Fruit fly (Drosophila melanogaster) whole organism, embryonic: ENCODE measurements around the gene CG2059.
A peak's percentile ranks its signal among the peaks of the same experiment; 100 is the strongest.

Source experiments
- Adf1 ChIP-seq: fragments of 200-800 bp; sonication (Bioruptor generic); IDR thresholded peaks from 2 replicates; pipeline ENCODE4 v1.3.6; 2022; ENCODE audit warnings: missing biosample characterization, missing genetic modification characterization
- C15 ChIP-seq: fragments of 200-800 bp; sonication (Bioruptor generic); IDR thresholded peaks from 3 replicates; pipeline ENCODE4 v1.3.6; 2022; ENCODE audit warnings: missing biosample characterization, missing genetic modification characterization
- CG1233 ChIP-seq: fragments of 200-800 bp; sonication (Bioruptor generic); optimal IDR thresholded peaks from 4 replicates; lab custom pipeline; 2018; ENCODE audit warnings: missing biosample characterization, mild to moderate bottlenecking, missing genetic modification characterization
- CG12769 ChIP-seq: fragments of 200-800 bp; sonication (Bioruptor generic); optimal IDR thresholded peaks from 2 replicates; lab custom pipeline; 2019; ENCODE audit warnings: missing biosample characterization, mild to moderate bottlenecking, missing genetic modification characterization, moderate library complexity
- CG16815 ChIP-seq: fragments of 200-800 bp; sonication (Bioruptor generic); optimal IDR thresholded peaks from 3 replicates; lab custom pipeline; 2017; ENCODE audit warnings: missing biosample characterization, mild to moderate bottlenecking, missing genetic modification characterization
- CG17361 ChIP-seq: fragments of 200-800 bp; sonication (Bioruptor generic); IDR thresholded peaks from 3 replicates; pipeline ENCODE4 v1.3.6; 2022; ENCODE audit warnings: missing biosample characterization, missing genetic modification characterization
- CG17568 ChIP-seq: fragments of 200-800 bp; sonication (Bioruptor generic); optimal IDR thresholded peaks from 2 replicates; lab custom pipeline; 2018; ENCODE audit warnings: missing biosample characterization, mild to moderate bottlenecking, missing genetic modification characterization, moderate library complexity
- CG18599 ChIP-seq: fragments of 200-800 bp; sonication (Bioruptor generic); optimal IDR thresholded peaks from 3 replicates; lab custom pipeline; 2017; ENCODE audit warnings: missing biosample characterization, missing genetic modification characterization, mild to moderate bottlenecking, moderate library complexity, missing genetic modification reagents
- CG2199 ChIP-seq: fragments of 200-800 bp; sonication (Bioruptor generic); IDR thresholded peaks from 3 replicates; pipeline ENCODE4 v1.3.6; 2022; ENCODE audit warnings: missing biosample characterization, missing genetic modification characterization
- CG2678 ChIP-seq: fragments of 200-800 bp; sonication (Bioruptor generic); optimal IDR thresholded peaks from 3 replicates; lab custom pipeline; 2019; ENCODE audit warnings: missing biosample characterization, mild to moderate bottlenecking, missing genetic modification characterization, moderate library complexity
- CG2889 ChIP-seq: fragments of 200-800 bp; sonication (Bioruptor generic); IDR thresholded peaks from 3 replicates; pipeline ENCODE4 v1.3.6; 2022; ENCODE audit warnings: missing biosample characterization, missing genetic modification characterization
- CG31388 ChIP-seq: fragments of 200-800 bp; sonication (Bioruptor generic); optimal IDR thresholded peaks from 2 replicates; lab custom pipeline; 2016; ENCODE audit warnings: missing biosample characterization, missing genetic modification characterization
- CG33213 ChIP-seq: fragments of 200-800 bp; sonication (Bioruptor generic); optimal IDR thresholded peaks from 3 replicates; lab custom pipeline; 2016; ENCODE audit warnings: missing biosample characterization, missing genetic modification characterization
- CG4730 ChIP-seq: fragments of 200-800 bp; sonication (Bioruptor generic); IDR thresholded peaks from 2 replicates; pipeline ENCODE4 v1.3.6; 2022; ENCODE audit warnings: missing biosample characterization, missing genetic modification characterization
- CG5953 ChIP-seq: fragments of 200-800 bp; sonication (Bioruptor generic); IDR thresholded peaks from 2 replicates; pipeline ENCODE4 v1.3.6; 2022; ENCODE audit warnings: missing biosample characterization, missing genetic modification characterization
- CG6689 ChIP-seq: fragments of 200-800 bp; sonication (Bioruptor generic); IDR thresholded peaks from 2 replicates; pipeline ENCODE4 v1.3.6; 2022; ENCODE audit warnings: missing biosample characterization, missing genetic modification characterization
- Dek ChIP-seq: fragments of 200-800 bp; sonication (Bioruptor generic); optimal IDR thresholded peaks from 3 replicates; lab custom pipeline; 2019; ENCODE audit warnings: missing biosample characterization, mild to moderate bottlenecking, missing genetic modification characterization, moderate library complexity
- Dip3 ChIP-seq: fragments of 200-800 bp; sonication (Bioruptor generic); optimal IDR thresholded peaks from 3 replicates; lab custom pipeline; 2016; ENCODE audit warnings: missing biosample characterization, missing genetic modification characterization
- Drgx ChIP-seq: fragments of 200-800 bp; sonication (Bioruptor generic); IDR thresholded peaks from 2 replicates; pipeline ENCODE4 v1.3.6; 2022; ENCODE audit warnings: missing biosample characterization, missing genetic modification characterization
- ERR ChIP-seq: fragments of 200-800 bp; sonication (Bioruptor generic); optimal IDR thresholded peaks from 2 replicates; lab custom pipeline; 2016; ENCODE audit warnings: missing biosample characterization, missing genetic modification characterization
- Fer3 ChIP-seq: fragments of 200-800 bp; sonication (Bioruptor generic); optimal IDR thresholded peaks from 2 replicates; lab custom pipeline; 2018; ENCODE audit warnings: missing biosample characterization, mild to moderate bottlenecking, missing genetic modification characterization, moderate library complexity
- H2.0 ChIP-seq: fragments of 200-800 bp; sonication (Bioruptor generic); IDR thresholded peaks from 2 replicates; pipeline ENCODE4 v1.3.6; 2022; ENCODE audit warnings: missing biosample characterization, missing genetic modification characterization
- HmgZ ChIP-seq: fragments of 200-800 bp; sonication (Bioruptor generic); optimal IDR thresholded peaks from 2 replicates; lab custom pipeline; 2018; ENCODE audit warnings: missing biosample characterization, mild to moderate bottlenecking, missing genetic modification characterization
- MBD-R2 ChIP-seq: fragments of 200-800 bp; sonication (Bioruptor generic); IDR thresholded peaks from 2 replicates; pipeline ENCODE4 v1.3.6; 2022; ENCODE audit warnings: missing biosample characterization, missing genetic modification characterization
- Myb ChIP-seq: fragments of 200-800 bp; sonication (Bioruptor generic); optimal IDR thresholded peaks from 2 replicates; lab custom pipeline; 2016; ENCODE audit warnings: missing biosample characterization, missing genetic modification characterization
- NC2α ChIP-seq: fragments of 200-800 bp; sonication (Bioruptor generic); optimal IDR thresholded peaks from 2 replicates; lab custom pipeline; 2016; ENCODE audit warnings: missing biosample characterization, missing genetic modification characterization
- NfI ChIP-seq: fragments of 200-800 bp; sonication (Bioruptor generic); optimal IDR thresholded peaks from 3 replicates; lab custom pipeline; 2018; ENCODE audit warnings: missing biosample characterization, mild to moderate bottlenecking, missing genetic modification characterization, moderate library complexity
- Pdp1 ChIP-seq, 2 experiments: fragments of 200-800 bp; sonication (Bioruptor generic); optimal IDR thresholded peaks; 3 replicates each; lab custom pipeline; 2016; ENCODE audit warnings: missing biosample characterization in 2 of 2, missing genetic modification characterization in 2 of 2, mild to moderate bottlenecking in 1 of 2, moderate library complexity in 1 of 2
- Ravus ChIP-seq: fragments of 200-800 bp; sonication (Bioruptor generic); IDR thresholded peaks from 2 replicates; pipeline ENCODE4 v1.3.6; 2022; ENCODE audit warnings: missing biosample characterization, missing genetic modification characterization
- Side ChIP-seq: fragments of 200-800 bp; sonication (Bioruptor generic); optimal IDR thresholded peaks from 2 replicates; lab custom pipeline; 2016; ENCODE audit warnings: missing biosample characterization, missing genetic modification characterization
- Usf ChIP-seq: fragments of 200-800 bp; sonication (Bioruptor generic); optimal IDR thresholded peaks from 2 replicates; lab custom pipeline; 2017; ENCODE audit warnings: missing genotype, missing biosample characterization, missing genetic modification characterization
- aop ChIP-seq: fragments of 200-800 bp; sonication (Bioruptor generic); IDR thresholded peaks from 2 replicates; pipeline ENCODE4 v1.3.6; 2022; ENCODE audit warnings: missing biosample characterization, missing genetic modification characterization
- caup ChIP-seq: fragments of 200-800 bp; sonication (Bioruptor generic); optimal IDR thresholded peaks from 3 replicates; lab custom pipeline; 2017; ENCODE audit warnings: missing biosample characterization, mild to moderate bottlenecking, missing genetic modification characterization, moderate library complexity; ENCODE audit not compliant: severe bottlenecking
- dimm ChIP-seq: fragments of 200-800 bp; sonication (Bioruptor generic); IDR thresholded peaks from 2 replicates; pipeline ENCODE4 v1.3.6; 2022; ENCODE audit warnings: missing biosample characterization, missing genetic modification characterization
- grn ChIP-seq: fragments of 200-800 bp; sonication (Bioruptor generic); optimal IDR thresholded peaks from 3 replicates; lab custom pipeline; 2017; ENCODE audit warnings: missing biosample characterization, missing genetic modification characterization
- gro ChIP-seq: fragments of 200-800 bp; sonication (Bioruptor generic); optimal IDR thresholded peaks from 2 replicates; lab custom pipeline; 2016; ENCODE audit warnings: missing biosample characterization, missing genetic modification characterization
- gsb-n ChIP-seq: fragments of 200-800 bp; sonication (Bioruptor generic); optimal IDR thresholded peaks from 3 replicates; lab custom pipeline; 2018; ENCODE audit warnings: missing biosample characterization, mild to moderate bottlenecking, missing genetic modification characterization
- her ChIP-seq: fragments of 200-800 bp; sonication (Bioruptor generic); optimal IDR thresholded peaks from 2 replicates; lab custom pipeline; 2016; ENCODE audit warnings: missing biosample characterization, missing genetic modification characterization
- ind ChIP-seq: fragments of 200-800 bp; sonication (Bioruptor generic); optimal IDR thresholded peaks from 3 replicates; lab custom pipeline; 2016; ENCODE audit warnings: missing biosample characterization, missing genetic modification characterization
- inv ChIP-seq: fragments of 200-800 bp; sonication (Bioruptor generic); IDR thresholded peaks from 2 replicates; pipeline ENCODE4 v1.3.6; 2022; ENCODE audit warnings: missing biosample characterization, missing genetic modification characterization; ENCODE audit not compliant: partially characterized antibody
- kay ChIP-seq: fragments of 200-800 bp; sonication (Bioruptor generic); optimal IDR thresholded peaks from 2 replicates; lab custom pipeline; 2016; ENCODE audit warnings: missing biosample characterization, missing genetic modification characterization
- nerfin-1 ChIP-seq: fragments of 200-800 bp; sonication (Bioruptor generic); optimal IDR thresholded peaks from 3 replicates; lab custom pipeline; 2019; ENCODE audit warnings: missing biosample characterization, mild to moderate bottlenecking, missing genetic modification characterization, moderate library complexity
- seq ChIP-seq: fragments of 200-800 bp; sonication (Bioruptor generic); IDR thresholded peaks from 2 replicates; pipeline ENCODE4 v1.3.6; 2022; ENCODE audit warnings: missing biosample characterization, missing genetic modification characterization
- vfl ChIP-seq: fragments of 200-800 bp; sonication (Bioruptor generic); optimal IDR thresholded peaks from 2 replicates; lab custom pipeline; 2016; ENCODE audit warnings: missing biosample characterization, missing genetic modification characterization
- vnd ChIP-seq: fragments of 200-800 bp; sonication (Bioruptor generic); IDR thresholded peaks from 3 replicates; pipeline ENCODE4 v1.3.6; 2022; ENCODE audit warnings: missing biosample characterization, missing genetic modification characterization; ENCODE audit not compliant: partially characterized antibody

Gene CG2059

DNA sequence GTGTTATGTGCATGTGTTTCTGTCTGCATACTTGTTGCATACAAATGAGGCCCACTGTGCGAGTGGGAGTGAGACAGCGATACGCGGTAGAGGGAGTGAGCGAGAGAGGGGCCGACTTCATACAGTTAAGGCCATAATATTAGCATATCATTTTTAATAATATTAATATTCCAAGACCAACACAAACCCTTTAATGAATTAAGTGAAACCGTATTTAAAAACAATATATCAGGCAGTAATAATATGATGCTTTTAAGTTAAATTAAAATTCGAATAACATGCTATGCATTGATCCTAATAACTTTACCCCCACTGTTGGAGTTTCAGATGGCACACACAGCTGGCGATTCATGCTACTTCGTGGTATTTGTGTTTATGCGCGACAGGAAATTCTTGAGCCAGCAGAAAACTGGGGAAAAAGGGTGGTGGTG, 38.7 kb downstream of the CG2059 start (continued):
- peak; percentile 14 for TF ChIP-seq ERR
- TF ChIP-seq, all 482 proteins: peak for 432

dm6 chrX:7328746-7329145, 42.6 kb downstream of the CG2059 start, which contains the start of gene Acsf3:
Gene Acsf3, plus strand, starts transcription at chrX:7329046.
- TF ChIP-seq Drgx (GFP tag; lab: Robert Waterston, UW) (no peak), NfI (GFP tag; lab: Kevin White, UChicago) (no peak), dimm (GFP tag; lab: Robert Waterston, UW) (no peak), nerfin-1 (tag; lab: Kevin White, UChicago) (no peak), Myb (GFP tag; lab: Kevin White, UChicago) (no peak), CG6689 (GFP tag; lab: Robert Waterston, UW) (no peak), C15 (GFP tag; lab: Robert Waterston, UW) (no peak), inv (GFP tag; lab: Robert Waterston, UW) (no peak), vnd (GFP tag; lab: Robert Waterston, UW) (no peak), CG17361 (GFP tag; lab: Robert Waterston, UW) (no peak)

dm6 chrX:7332091-7332490, 45.9 kb downstream of the CG2059 start, which contains the start of gene CG42780:
Gene CG42780, minus strand, starts transcription at chrX:7332191.
- TF ChIP-seq Dek (no peak), ind (GFP tag; lab: Kevin White, UChicago) (no peak), CG5953 (no peak), CG18599 (GFP tag; lab: Kevin White, UChicago) (no peak), CG12769 (tag; lab: Kevin White, UChicago) (no peak), H2.0 (GFP tag; lab: Robert Waterston, UW) (no peak), vfl (GFP tag; lab: Kevin White, UChicago) (no peak), CG17568 (GFP tag; lab: Kevin White, UChicago) (no peak)

DNA sequence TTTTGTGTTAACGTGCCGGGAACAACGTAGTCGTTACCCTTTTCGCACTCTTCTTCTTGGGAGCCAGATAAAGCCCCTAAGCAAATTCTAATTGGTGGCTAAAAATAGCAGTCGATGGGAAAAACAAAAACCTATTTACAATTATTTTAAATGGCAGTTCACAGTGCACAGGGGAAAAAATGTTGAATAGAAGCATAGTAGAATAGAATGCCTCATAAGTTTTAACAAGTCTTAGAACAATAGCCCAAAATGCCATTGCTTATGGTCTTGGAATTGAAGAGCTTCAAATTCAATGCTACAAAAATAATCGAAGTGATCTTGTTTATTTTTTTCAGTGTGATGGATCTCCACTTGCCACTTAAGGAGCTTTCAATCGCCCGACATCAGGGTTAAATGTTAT, 46.3 kb downstream of the CG2059 start:
- TF ChIP-seq grn (no peak), Pdp1 (GFP tag; optimal IDR thresholded peaks at IDR 0.05; lab: Kevin White, UChicago) (peak; percentile 54 to 67), Adf1 (GFP tag; lab: Robert Waterston, UW) (peak; percentile 67), Fer3 (tag; lab: Kevin White, UChicago) (peak; percentile 79), gsb-n (no peak), CG2889 (peak; percentile 49; the same call in 1 of the 3 replicates), CG16815 (GFP tag; lab: Kevin White, UChicago) (peak; percentile 10), CG2199 (GFP tag; lab: Robert Waterston, UW) (no peak), Side (peak; percentile 45), Ravus (0 out of 2 replicates have a peak, but pooled peaks have one; percentile 14), gro (GFP tag; lab: Kevin White, UChicago) (peak; percentile 86), CG33213 (GFP tag; lab: Kevin White, UChicago) (peak; percentile 35), CG31388 (peak; percentile 17), Dip3 (peak; percentile 51), Usf (GFP tag; lab: Kevin White, UChicago) (no peak), NC2α (GFP tag; lab: Kevin White, UChicago) (no peak), caup (peak; percentile 76), CG2678 (tag; lab: Kevin White, UChicago) (peak; percentile 74), ind (GFP tag; lab: Kevin White, UChicago) (peak; percentile 62), ERR (peak; percentile 51), MBD-R2 (GFP tag; lab: Robert Waterston, UW) (peak; percentile 61; the same call in 1 of the 2 replicates), CG4730 (peak; percentile 61), kay (GFP tag; lab: Kevin White, UChicago) (peak; percentile 9), HmgZ (tag; lab: Kevin White, UChicago) (peak; percentile 83), seq (GFP tag; lab: Robert Waterston, UW) (peak; percentile 81), vnd (GFP tag; lab: Robert Waterston, UW) (no peak), her (GFP tag; lab: Kevin White, UChicago) (peak; percentile 77), CG1233 (peak; percentile 13), aop (no peak), dimm (GFP tag; lab: Robert Waterston, UW) (no peak)
